Fruit fly (Drosophila melanogaster): ENCODE results near the gene RSG7.

Gene RSG7

dm6 chrX:16809093-16809492 is 35.1 kb downstream of the RSG7 start:
- no peak for TF ChIP-seq Ets98B (GFP tag; IDR thresholded peaks at IDR 0.05)
- TF ChIP-seq Pif1B (GFP tag; optimal IDR thresholded peaks at IDR 0.05): no peak
- no peak for TF ChIP-seq CG14655 (GFP tag; optimal IDR thresholded peaks at IDR 0.05)

dm6 chrX:16808654-16809053 is 35.6 kb downstream of the RSG7 start:
- TF ChIP-seq CG32121 (GFP tag; IDR thresholded peaks at IDR 0.05): no peak
- TF ChIP-seq CG34367 (tag; optimal IDR thresholded peaks at IDR 0.05): no peak
- no peak for TF ChIP-seq Pif1A (GFP tag; optimal IDR thresholded peaks at IDR 0.05)

dm6 chrX:16805768-16806167 is 38.5 kb downstream of the RSG7 start, which contains the start of gene ppk28:
Gene ppk28 (plus strand): TSS chrX:16806068.
- TF ChIP-seq CG32121 (GFP tag; IDR thresholded peaks at IDR 0.05) (no peak), CG17806 (tag; optimal IDR thresholded peaks at IDR 0.05) (no peak), CG15710 (tag; optimal IDR thresholded peaks at IDR 0.05) (no peak), Snoo (tag; optimal IDR thresholded peaks at IDR 0.05) (no peak), Ets98B (GFP tag; IDR thresholded peaks at IDR 0.05) (no peak), CG4496 (GFP tag; IDR thresholded peaks at IDR 0.05) (no peak), CG12605 (GFP tag; IDR thresholded peaks at IDR 0.05) (no peak), CG10348 (GFP tag; IDR thresholded peaks at IDR 0.05) (no peak), CG14655 (GFP tag; optimal IDR thresholded peaks at IDR 0.05) (no peak), CG13204 (GFP tag; optimal IDR thresholded peaks at IDR 0.05) (no peak), Pif1B (GFP tag; optimal IDR thresholded peaks at IDR 0.05) (no peak), gl (tag; optimal IDR thresholded peaks at IDR 0.05) (no peak), Pif1A (GFP tag; optimal IDR thresholded peaks at IDR 0.05) (no peak), EcR (GFP tag; optimal IDR thresholded peaks at IDR 0.05) (no peak)

- TF ChIP-seq CG13204 (GFP tag; optimal IDR thresholded peaks at IDR 0.05) (no peak), CG8159 (tag; optimal IDR thresholded peaks at IDR 0.05) (no peak), Pif1A (GFP tag; optimal IDR thresholded peaks at IDR 0.05) (no peak), CG10348 (GFP tag; IDR thresholded peaks at IDR 0.05) (no peak), D1 (tag; optimal IDR thresholded peaks at IDR 0.05) (no peak), rn (GFP tag; IDR thresholded peaks at IDR 0.05) (no peak)
These were observed 40.9 kb downstream of the RSG7 start, which contains the start of the genes Rai1 and CG13005 for dm6 chrX:16803299-16803698. Gene Rai1 (minus strand): TSS chrX:16803344. Gene CG13005 (plus strand): TSS chrX:16803650.

- TF ChIP-seq D1 (tag; optimal IDR thresholded peaks at IDR 0.05) (no peak), rn (GFP tag; IDR thresholded peaks at IDR 0.05) (no peak), CG4496 (GFP tag; IDR thresholded peaks at IDR 0.05) (no peak), CG14655 (GFP tag; optimal IDR thresholded peaks at IDR 0.05) (no peak), CG15710 (tag; optimal IDR thresholded peaks at IDR 0.05) (no peak), CG8159 (tag; optimal IDR thresholded peaks at IDR 0.05) (no peak), CG17806 (tag; optimal IDR thresholded peaks at IDR 0.05) (no peak), EcR (GFP tag; optimal IDR thresholded peaks at IDR 0.05) (no peak)
These were observed 43.7 kb downstream of the RSG7 start, which contains the start of the genes CG9132 and CG4789 for dm6 chrX:16800530-16801027. Gene CG9132 (minus strand): TSS chrX:16800710. Gene CG4789 (plus strand): TSS chrX:16800930.

dm6 chrX:16799914-16800313 is 44.3 kb downstream of the RSG7 start:
- no peak for TF ChIP-seq CG8301 (tag; optimal IDR thresholded peaks at IDR 0.05)
- no peak for TF ChIP-seq EcR (GFP tag; optimal IDR thresholded peaks at IDR 0.05)
- TF ChIP-seq CG9948 (tag; optimal IDR thresholded peaks at IDR 0.05): no peak
- TF ChIP-seq CG34367 (tag; optimal IDR thresholded peaks at IDR 0.05): no peak
- TF ChIP-seq CG14655 (GFP tag; optimal IDR thresholded peaks at IDR 0.05): no peak
- TF ChIP-seq CG10348 (GFP tag; IDR thresholded peaks at IDR 0.05): no peak
- peak; percentile 8 for TF ChIP-seq CG8159 (tag; optimal IDR thresholded peaks at IDR 0.05)

- TF ChIP-seq Snoo (tag; optimal IDR thresholded peaks at IDR 0.05): no peak
- TF ChIP-seq CG17806 (tag; optimal IDR thresholded peaks at IDR 0.05): no peak
- no peak for TF ChIP-seq CG8159 (tag; optimal IDR thresholded peaks at IDR 0.05)
- no peak for TF ChIP-seq D1 (tag; optimal IDR thresholded peaks at IDR 0.05)
- no peak for TF ChIP-seq CG10348 (GFP tag; IDR thresholded peaks at IDR 0.05)
- TF ChIP-seq fd96Ca (GFP tag; IDR thresholded peaks at IDR 0.05): no peak
- TF ChIP-seq CG9948 (tag; optimal IDR thresholded peaks at IDR 0.05): no peak
- TF ChIP-seq CG32121 (GFP tag; IDR thresholded peaks at IDR 0.05): no peak
- no peak for TF ChIP-seq gl (tag; optimal IDR thresholded peaks at IDR 0.05)
- TF ChIP-seq rn (GFP tag; IDR thresholded peaks at IDR 0.05): no peak
- no peak for TF ChIP-seq Ets98B (GFP tag; IDR thresholded peaks at IDR 0.05)
These were observed 46.1 kb downstream of the RSG7 start for dm6 chrX:16798166-16798565.

All from whole organism, pupa.